Fruit fly (Drosophila melanogaster): ENCODE results near the gene CG9331.
A peak's percentile ranks its signal among the peaks of the same experiment; 100 is the strongest.

Gene CG9331

dm6 chr2L:20837885-20838284 is 15.3 kb downstream of the CG9331 start, which contains the start of gene Spn38F:
Spn38F (minus strand) TSS chr2L:20837985.
- TF ChIP-seq ro (GFP tag; IDR thresholded peaks at IDR 0.05) (no peak), CG14710 (tag; optimal IDR thresholded peaks at IDR 0.05) (no peak), pita (GFP tag; optimal IDR thresholded peaks at IDR 0.05) (no peak), disco-r (GFP tag; optimal IDR thresholded peaks at IDR 0.05) (no peak), CG12942 (GFP tag; optimal IDR thresholded peaks at IDR 0.05) (no peak), gfzf (GFP tag; optimal IDR thresholded peaks at IDR 0.05) (no peak), CG3995 (GFP tag; optimal IDR thresholded peaks at IDR 0.05) (no peak), CG11695 (GFP tag; IDR thresholded peaks at IDR 0.05) (no peak), dysf (GFP tag; IDR thresholded peaks at IDR 0.05) (no peak)

dm6 chr2L:20840006-20840405 is 17.4 kb downstream of the CG9331 start:
- TF ChIP-seq CG6254 (GFP tag; optimal IDR thresholded peaks at IDR 0.05) (peak; percentile 6), Blimp-1 (GFP tag; optimal IDR thresholded peaks at IDR 0.05) (peak; percentile 26), CG6689 (GFP tag; IDR thresholded peaks at IDR 0.05) (no peak), CG13287 (GFP tag; IDR thresholded peaks at IDR 0.05; ENCODE audit: partially characterized antibody) (no peak), CG8359 (GFP tag; optimal IDR thresholded peaks at IDR 0.05; ENCODE audit: borderline replicate concordance) (no peak), Neu2 (GFP tag; optimal IDR thresholded peaks at IDR 0.05; ENCODE audit: borderline replicate concordance) (no peak), dmrt99B (tag; optimal IDR thresholded peaks at IDR 0.05) (peak; percentile 35), tap (tag; optimal IDR thresholded peaks at IDR 0.05) (no peak), CG11560 (tag; IDR thresholded peaks at IDR 0.05) (no peak), sens (GFP tag) (peak; percentile 16), sc (optimal IDR thresholded peaks at IDR 0.05) (no peak), sc (GFP tag; optimal IDR thresholded peaks at IDR 0.05) (no peak), jumu (GFP tag; optimal IDR thresholded peaks at IDR 0.05) (no peak), CG9437 (GFP tag; optimal IDR thresholded peaks at IDR 0.05) (no peak), CG14050 (GFP tag; IDR thresholded peaks at IDR 0.05) (no peak)

dm6 chr2L:20840462-20841038 is 17.9 kb downstream of the CG9331 start, which contains the start of gene CG31676:
CG31676 (plus strand) TSS chr2L:20840750.
- TF ChIP-seq CG11456 (GFP tag; IDR thresholded peaks at IDR 0.05) (0 out of 3 replicates have a peak, but pooled peaks have one; percentile 47), Hmr (GFP tag; optimal IDR thresholded peaks at IDR 0.05) (peak; percentile 53), CG15514 (GFP tag; optimal IDR thresholded peaks at IDR 0.05) (peak; percentile 48), CG7372 (GFP tag; IDR thresholded peaks at IDR 0.05) (no peak), CG10543 (GFP tag; optimal IDR thresholded peaks at IDR 0.05) (peak; percentile 45), schlank (tag; optimal IDR thresholded peaks at IDR 0.05) (peak; percentile 52), CG12071 (GFP tag; optimal IDR thresholded peaks at IDR 0.05) (peak; percentile 47), Lpt (GFP tag; optimal IDR thresholded peaks at IDR 0.05) (no peak), CG12219 (GFP tag; optimal IDR thresholded peaks at IDR 0.05) (peak; percentile 34), Fer1 (GFP tag; optimal IDR thresholded peaks at IDR 0.05) (peak; percentile 78), Trl (optimal IDR thresholded peaks at IDR 0.05) (peak; percentile 5 to 15), Trl (GFP tag; optimal IDR thresholded peaks at IDR 0.05) (no peak), lab (GFP tag; optimal IDR thresholded peaks at IDR 0.05) (peak; percentile 53), Usf (GFP tag; optimal IDR thresholded peaks at IDR 0.05) (no peak), Deaf1 (tag; optimal IDR thresholded peaks at IDR 0.05) (peak; percentile 41), Meics (GFP tag; optimal IDR thresholded peaks at IDR 0.05) (peak; percentile 52), sug (tag; optimal IDR thresholded peaks at IDR 0.05) (peak; percentile 4), so (GFP tag; IDR thresholded peaks at IDR 0.05) (0 out of 3 replicates have a peak, but pooled peaks have one; percentile 21), CG6854 (GFP tag; optimal IDR thresholded peaks at IDR 0.05) (peak; percentile 45), CG11247 (GFP tag; IDR thresholded peaks at IDR 0.05) (peak; percentile 11; the same call in 1 of the 2 replicates), CG6765 (GFP tag; optimal IDR thresholded peaks at IDR 0.05) (peak; percentile 40), Nf-YC (tag; optimal IDR thresholded peaks at IDR 0.05) (no peak), CG9932 (GFP tag; IDR thresholded peaks at IDR 0.05) (no peak; the same call in 1 of the 2 replicates), Med (GFP tag) (peak; percentile 78), CG30020 (tag; optimal IDR thresholded peaks at IDR 0.05) (no peak)

All from whole organism, embryonic.